Comparison of ENCODE assay signal across 1 fruit fly cellular context in the genomic region with DNA sequence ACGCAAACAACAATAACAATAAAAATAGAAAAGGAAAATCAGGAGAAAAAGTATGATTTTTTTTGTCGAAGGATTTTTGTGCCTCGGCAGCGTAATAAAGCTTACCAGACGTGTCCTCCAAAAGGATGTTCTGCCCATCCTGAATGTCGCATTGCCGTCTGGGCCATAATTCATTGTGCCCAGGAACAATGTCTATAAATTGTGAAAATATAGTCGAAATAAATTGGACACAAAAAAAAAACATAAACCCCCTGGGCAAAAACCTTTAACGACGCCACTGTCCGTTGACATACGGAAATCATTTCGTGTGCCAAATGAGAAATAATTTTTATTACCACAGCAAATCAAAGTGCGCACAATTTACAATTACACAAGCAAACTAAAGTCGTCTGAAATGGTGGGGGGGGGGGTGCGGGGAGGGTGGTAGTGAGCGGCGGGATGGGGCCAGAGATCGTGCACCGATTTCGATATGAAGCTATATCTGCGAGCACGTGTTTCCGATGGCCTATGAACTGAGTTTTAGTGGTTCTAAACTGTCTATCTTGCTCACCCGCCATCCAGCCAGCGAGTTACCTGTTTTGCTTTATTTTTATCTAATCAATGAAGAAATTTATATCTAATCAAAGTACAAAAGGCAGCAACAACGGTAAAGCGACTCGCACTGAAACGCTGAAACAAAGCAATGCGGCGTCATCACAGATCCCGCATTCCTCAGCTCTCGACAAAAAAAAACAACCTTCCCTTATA.
TF ChIP-seq lines count a peak whose summit lies in the region.

No protein-coding gene starts in this region.

TF ChIP-seq in whole organism, embryonic, 481 proteins besides CTCF, POLR2A, EP300 and RAD21 (continued from another document and continues in another):
- TF ChIP-seq CG4730 (GFP tag; IDR thresholded peaks at IDR 0.05; lab: Robert Waterston, UW), result peak; percentile 34; the same call in 1 of the 2 replicates
- peak; percentile 20; the same call in 1 of the 2 replicates for TF ChIP-seq CG17328 (GFP tag; IDR thresholded peaks at IDR 0.05; lab: Robert Waterston, UW)
- no peak for TF ChIP-seq Mad (GFP tag; optimal IDR thresholded peaks at IDR 0.05; lab: Kevin White, UChicago)
- TF ChIP-seq ttk (GFP tag; IDR thresholded peaks at IDR 0.05; lab: Robert Waterston, UW), result 0 out of 2 replicates have a peak, but pooled peaks have one; percentile 11
- TF ChIP-seq her (GFP tag; optimal IDR thresholded peaks at IDR 0.05; lab: Kevin White, UChicago), result peak; percentile 65
- TF ChIP-seq gsb (GFP tag; IDR thresholded peaks at IDR 0.05; lab: Robert Waterston, UW), result no peak
- TF ChIP-seq Dll (GFP tag; IDR thresholded peaks at IDR 0.05; lab: Robert Waterston, UW; ENCODE audit: partially characterized antibody), result no peak
- TF ChIP-seq CG2129 (GFP tag; IDR thresholded peaks at IDR 0.05; lab: Robert Waterston, UW; ENCODE audit: partially characterized antibody), result no peak
- no peak for TF ChIP-seq Elba2 (GFP tag; optimal IDR thresholded peaks at IDR 0.05; lab: Kevin White, UChicago)
- TF ChIP-seq exex (tag; optimal IDR thresholded peaks at IDR 0.05; lab: Kevin White, UChicago), result peak; percentile 67
- TF ChIP-seq ftz-f1 (GFP tag; optimal IDR thresholded peaks at IDR 0.05; lab: Kevin White, UChicago), result no peak
- TF ChIP-seq CG12071 (GFP tag; optimal IDR thresholded peaks at IDR 0.05; lab: Kevin White, UChicago), result no peak
- no peak for TF ChIP-seq Neu2 (GFP tag; optimal IDR thresholded peaks at IDR 0.05; lab: Kevin White, UChicago; ENCODE audit: borderline replicate concordance)
- no peak for TF ChIP-seq pnt (GFP tag; optimal IDR thresholded peaks at IDR 0.05; lab: Kevin White, UChicago)
- no peak for TF ChIP-seq gcm (GFP tag; optimal IDR thresholded peaks at IDR 0.05; lab: Kevin White, UChicago)
- TF ChIP-seq az2 (GFP tag; optimal IDR thresholded peaks at IDR 0.05; lab: Kevin White, UChicago), result no peak
- TF ChIP-seq Adf1 (GFP tag; IDR thresholded peaks at IDR 0.05; lab: Robert Waterston, UW), result no peak; the same call in 1 of the 2 replicates
- peak; percentile 56 for TF ChIP-seq CG12155 (GFP tag; optimal IDR thresholded peaks at IDR 0.05; lab: Kevin White, UChicago)
- 0 out of 3 replicates have a peak, but pooled peaks have one; percentile 26 for TF ChIP-seq z (GFP tag; IDR thresholded peaks at IDR 0.05; lab: Robert Waterston, UW)
- TF ChIP-seq crol (GFP tag; IDR thresholded peaks at IDR 0.05; lab: Robert Waterston, UW), result peak; percentile 82
- peak; percentile 31 for TF ChIP-seq CG30403 (GFP tag; optimal IDR thresholded peaks at IDR 0.05; lab: Kevin White, UChicago)
- TF ChIP-seq Hey (tag; optimal IDR thresholded peaks at IDR 0.05; lab: Kevin White, UChicago), result peak; percentile 3
- no peak for TF ChIP-seq CG7987 (GFP tag; optimal IDR thresholded peaks at IDR 0.05; lab: Kevin White, UChicago)
- peak; percentile 27 for TF ChIP-seq unpg (GFP tag; optimal IDR thresholded peaks at IDR 0.05; lab: Kevin White, UChicago)
- TF ChIP-seq otp (GFP tag; IDR thresholded peaks at IDR 0.05; lab: Robert Waterston, UW), result no peak
- peak; percentile 15 for TF ChIP-seq dmrt99B (tag; optimal IDR thresholded peaks at IDR 0.05; lab: Kevin White, UChicago)
- no peak for TF ChIP-seq tio (GFP tag; optimal IDR thresholded peaks at IDR 0.05; lab: Kevin White, UChicago)
- peak; percentile 74 for TF ChIP-seq gro (GFP tag; optimal IDR thresholded peaks at IDR 0.05; lab: Kevin White, UChicago)
- no peak for TF ChIP-seq cg (GFP tag; optimal IDR thresholded peaks at IDR 0.05; lab: Kevin White, UChicago)
- TF ChIP-seq ro (GFP tag; IDR thresholded peaks at IDR 0.05; lab: Robert Waterston, UW), result no peak
- TF ChIP-seq Fer1 (GFP tag; optimal IDR thresholded peaks at IDR 0.05; lab: Kevin White, UChicago), result peak; percentile 53
- no peak for TF ChIP-seq crc (GFP tag; optimal IDR thresholded peaks at IDR 0.05; lab: Kevin White, UChicago)
- peak; percentile 38; the same call in 1 of the 3 replicates for TF ChIP-seq Mrtf (GFP tag; IDR thresholded peaks at IDR 0.05; lab: Robert Waterston, UW)
- TF ChIP-seq CHES-1-like (GFP tag; optimal IDR thresholded peaks at IDR 0.05; lab: Kevin White, UChicago), result peak; percentile 58
- TF ChIP-seq NK7.1 (GFP tag; optimal IDR thresholded peaks at IDR 0.05; lab: Kevin White, UChicago), result peak; percentile 25
- no peak for TF ChIP-seq br (optimal IDR thresholded peaks at IDR 0.05; lab: Kevin White, UChicago)
- TF ChIP-seq fu2 (GFP tag; optimal IDR thresholded peaks at IDR 0.05; lab: Kevin White, UChicago), result peak; percentile 54
- TF ChIP-seq Sox100B (GFP tag; optimal IDR thresholded peaks at IDR 0.05; lab: Kevin White, UChicago), result no peak
- TF ChIP-seq Dfd (GFP tag; optimal IDR thresholded peaks at IDR 0.05; lab: Kevin White, UChicago), result no peak
- TF ChIP-seq kay (GFP tag; optimal IDR thresholded peaks at IDR 0.05; lab: Kevin White, UChicago), result no peak
- TF ChIP-seq ind (GFP tag; optimal IDR thresholded peaks at IDR 0.05; lab: Kevin White, UChicago), result peak; percentile 40
- TF ChIP-seq Atf6 (GFP tag; IDR thresholded peaks at IDR 0.05; lab: Robert Waterston, UW), result peak; percentile 60; the same call in 1 of the 2 replicates
- TF ChIP-seq Hr78 (GFP tag; optimal IDR thresholded peaks at IDR 0.05; lab: Kevin White, UChicago), result peak in 1 of 2 experiments; percentile 67
- peak; percentile 14 for TF ChIP-seq CG6683 (GFP tag; optimal IDR thresholded peaks at IDR 0.05; lab: Kevin White, UChicago)
- no peak for TF ChIP-seq CG4617 (GFP tag; optimal IDR thresholded peaks at IDR 0.05; lab: Kevin White, UChicago; ENCODE audit: borderline replicate concordance)
- TF ChIP-seq Sry-β (GFP tag; optimal IDR thresholded peaks at IDR 0.05; lab: Kevin White, UChicago), result no peak
- TF ChIP-seq CG15269 (tag; optimal IDR thresholded peaks at IDR 0.05; lab: Kevin White, UChicago), result peak; percentile 56
- no peak for TF ChIP-seq seq (GFP tag; IDR thresholded peaks at IDR 0.05; lab: Robert Waterston, UW)
- TF ChIP-seq CG4424 (GFP tag; optimal IDR thresholded peaks at IDR 0.05; lab: Kevin White, UChicago), result peak; percentile 18
- TF ChIP-seq CG17385 (GFP tag; optimal IDR thresholded peaks at IDR 0.05; lab: Kevin White, UChicago), result no peak
- TF ChIP-seq NfI (GFP tag; optimal IDR thresholded peaks at IDR 0.05; lab: Kevin White, UChicago), result peak; percentile 25
- TF ChIP-seq Mes4 (GFP tag; optimal IDR thresholded peaks at IDR 0.05; lab: Kevin White, UChicago), result no peak
- no peak for TF ChIP-seq hbn (GFP tag; IDR thresholded peaks at IDR 0.05; lab: Robert Waterston, UW; ENCODE audit: partially characterized antibody)
- TF ChIP-seq vfl (GFP tag; optimal IDR thresholded peaks at IDR 0.05; lab: Kevin White, UChicago), result peak; percentile 34
- TF ChIP-seq Aef1 (GFP tag; IDR thresholded peaks at IDR 0.05; lab: Robert Waterston, UW), result peak; percentile 19; the same call in 1 of the 3 replicates
- no peak for TF ChIP-seq mld (GFP tag; IDR thresholded peaks at IDR 0.05; lab: Robert Waterston, UW; ENCODE audit: partially characterized antibody)
- TF ChIP-seq CG1647 (GFP tag; optimal IDR thresholded peaks at IDR 0.05; lab: Kevin White, UChicago), result peak; percentile 36
- peak; percentile 26 for TF ChIP-seq CG13296 (GFP tag; optimal IDR thresholded peaks at IDR 0.05; lab: Kevin White, UChicago)
- TF ChIP-seq en (GFP tag; optimal IDR thresholded peaks at IDR 0.05; lab: Kevin White, UChicago), result peak; percentile 34
- peak; percentile 8 for TF ChIP-seq CG4820 (GFP tag; optimal IDR thresholded peaks at IDR 0.05; lab: Kevin White, UChicago)
- TF ChIP-seq gfzf (GFP tag; optimal IDR thresholded peaks at IDR 0.05; lab: Kevin White, UChicago), result no peak
- no peak for TF ChIP-seq Kr (GFP tag; optimal IDR thresholded peaks at IDR 0.05; lab: Kevin White, UChicago)
- no peak for TF ChIP-seq eyg (GFP tag; optimal IDR thresholded peaks at IDR 0.05; lab: Kevin White, UChicago)
- TF ChIP-seq CG11504 (tag; optimal IDR thresholded peaks at IDR 0.05; lab: Kevin White, UChicago), result peak; percentile 41
- TF ChIP-seq row (GFP tag; IDR thresholded peaks at IDR 0.05; lab: Robert Waterston, UW), result peak; percentile 56
- peak; percentile 60 for TF ChIP-seq luna (GFP tag; optimal IDR thresholded peaks at IDR 0.05; lab: Kevin White, UChicago)
- no peak for TF ChIP-seq kni (GFP tag; optimal IDR thresholded peaks at IDR 0.05; lab: Kevin White, UChicago)
- no peak for TF ChIP-seq ems (GFP tag; optimal IDR thresholded peaks at IDR 0.05; lab: Kevin White, UChicago)
- no peak for TF ChIP-seq tll (GFP tag; optimal IDR thresholded peaks at IDR 0.05; lab: Kevin White, UChicago)
- TF ChIP-seq Ets97D (GFP tag; optimal IDR thresholded peaks at IDR 0.05; lab: Kevin White, UChicago), result no peak
- TF ChIP-seq ase (GFP tag; IDR thresholded peaks at IDR 0.05; lab: Robert Waterston, UW), result no peak
- TF ChIP-seq bcd (GFP tag; optimal IDR thresholded peaks at IDR 0.05; lab: Kevin White, UChicago), result peak; percentile 26
- TF ChIP-seq dm (GFP tag; optimal IDR thresholded peaks at IDR 0.05; lab: Kevin White, UChicago), result no peak
- peak; percentile 23 for TF ChIP-seq Atf-2 (GFP tag; optimal IDR thresholded peaks at IDR 0.05; lab: Kevin White, UChicago)
- TF ChIP-seq Six4 (GFP tag; optimal IDR thresholded peaks at IDR 0.05; lab: Kevin White, UChicago), result no peak
- no peak for TF ChIP-seq zen2 (GFP tag; IDR thresholded peaks at IDR 0.05; lab: Robert Waterston, UW; ENCODE audit: partially characterized antibody)
- TF ChIP-seq CG9609 (GFP tag; optimal IDR thresholded peaks at IDR 0.05; lab: Kevin White, UChicago), result peak; percentile 14
- no peak for TF ChIP-seq Oli (tag; optimal IDR thresholded peaks at IDR 0.05; lab: Kevin White, UChicago)
- TF ChIP-seq chinmo (GFP tag; IDR thresholded peaks at IDR 0.05; lab: Robert Waterston, UW; ENCODE audit: partially characterized antibody), result 0 out of 4 replicates have a peak, but pooled peaks have one; percentile 41
- no peak for TF ChIP-seq Usf (GFP tag; optimal IDR thresholded peaks at IDR 0.05; lab: Kevin White, UChicago)
- peak; percentile 64 for TF ChIP-seq CG32532 (GFP tag; IDR thresholded peaks at IDR 0.05; lab: Robert Waterston, UW)
- TF ChIP-seq gt (GFP tag; IDR thresholded peaks at IDR 0.05; lab: Robert Waterston, UW), result no peak
- TF ChIP-seq Fer3 (tag; optimal IDR thresholded peaks at IDR 0.05; lab: Kevin White, UChicago), result peak; percentile 50
- peak; percentile 17 for TF ChIP-seq mirr (GFP tag; optimal IDR thresholded peaks at IDR 0.05; lab: Kevin White, UChicago)
- TF ChIP-seq Vsx1 (GFP tag; optimal IDR thresholded peaks at IDR 0.05; lab: Kevin White, UChicago), result no peak
- TF ChIP-seq CG15011 (GFP tag; optimal IDR thresholded peaks at IDR 0.05; lab: Kevin White, UChicago), result peak; percentile 43
- TF ChIP-seq CG6654 (GFP tag; optimal IDR thresholded peaks at IDR 0.05; lab: Kevin White, UChicago), result no peak
- no peak for TF ChIP-seq Sry-δ (GFP tag; optimal IDR thresholded peaks at IDR 0.05; lab: Kevin White, UChicago)
- TF ChIP-seq pho (GFP tag; optimal IDR thresholded peaks at IDR 0.05; lab: Kevin White, UChicago), result peak; percentile 34
- TF ChIP-seq CG12942 (GFP tag; optimal IDR thresholded peaks at IDR 0.05; lab: Kevin White, UChicago), result no peak
- TF ChIP-seq CG10366 (GFP tag; IDR thresholded peaks at IDR 0.05; lab: Robert Waterston, UW), result peak; percentile 16; the same call in 1 of the 2 replicates
- TF ChIP-seq CG3995 (GFP tag; optimal IDR thresholded peaks at IDR 0.05; lab: Kevin White, UChicago), result peak; percentile 12
- peak; percentile 55; the same call in 1 of the 2 replicates for TF ChIP-seq CG14014 (GFP tag; IDR thresholded peaks at IDR 0.05; lab: Robert Waterston, UW)
- TF ChIP-seq twi (tag; optimal IDR thresholded peaks at IDR 0.05; lab: Kevin White, UChicago), result no peak
- TF ChIP-seq CG6813 (GFP tag; optimal IDR thresholded peaks at IDR 0.05; lab: Kevin White, UChicago), result peak; percentile 2
- no peak for TF ChIP-seq dmrt11E (tag; optimal IDR thresholded peaks at IDR 0.05; lab: Kevin White, UChicago)
- TF ChIP-seq toy (GFP tag; IDR thresholded peaks at IDR 0.05; lab: Robert Waterston, UW), result no peak
- no peak; the same call in 1 of the 2 replicates for TF ChIP-seq CG9215 (GFP tag; IDR thresholded peaks at IDR 0.05; lab: Robert Waterston, UW)
- TF ChIP-seq caup (GFP tag; optimal IDR thresholded peaks at IDR 0.05; lab: Kevin White, UChicago; ENCODE audit: severe bottlenecking), result peak; percentile 14
- no peak for TF ChIP-seq Awh (GFP tag; IDR thresholded peaks at IDR 0.05; lab: Robert Waterston, UW)
- TF ChIP-seq CG3838 (GFP tag; optimal IDR thresholded peaks at IDR 0.05; lab: Kevin White, UChicago), result no peak
- TF ChIP-seq Bgb (GFP tag; IDR thresholded peaks at IDR 0.05; lab: Robert Waterston, UW; ENCODE audit: partially characterized antibody), result no peak
- no peak for TF ChIP-seq dan (GFP tag; IDR thresholded peaks at IDR 0.05; lab: Robert Waterston, UW)
- no peak for TF ChIP-seq CG4404 (GFP tag; IDR thresholded peaks at IDR 0.05; lab: Robert Waterston, UW)
- no peak for TF ChIP-seq hb (GFP tag; IDR thresholded peaks at IDR 0.05; lab: Robert Waterston, UW; ENCODE audit: partially characterized antibody)
- no peak for TF ChIP-seq CG10959 (GFP tag; IDR thresholded peaks at IDR 0.05; lab: Robert Waterston, UW)
- no peak for TF ChIP-seq CG3726 (GFP tag; IDR thresholded peaks at IDR 0.05; lab: Robert Waterston, UW)
- no peak for TF ChIP-seq fru (optimal IDR thresholded peaks at IDR 0.05; lab: Kevin White, UChicago)
- no peak for TF ChIP-seq CG6254 (GFP tag; optimal IDR thresholded peaks at IDR 0.05; lab: Kevin White, UChicago)
- no peak for TF ChIP-seq Poxn (GFP tag; IDR thresholded peaks at IDR 0.05; lab: Robert Waterston, UW)
- no peak for TF ChIP-seq HLH4C (GFP tag; IDR thresholded peaks at IDR 0.05; lab: Robert Waterston, UW; ENCODE audit: partially characterized antibody)
- peak; percentile 46 for TF ChIP-seq gem (tag; optimal IDR thresholded peaks at IDR 0.05; lab: Kevin White, UChicago)
- TF ChIP-seq sc (optimal IDR thresholded peaks at IDR 0.05; lab: Kevin White, UChicago), result no peak
- no peak for TF ChIP-seq sc (GFP tag; optimal IDR thresholded peaks at IDR 0.05; lab: Kevin White, UChicago)
- TF ChIP-seq Sox102F (GFP tag; optimal IDR thresholded peaks at IDR 0.05; lab: Kevin White, UChicago), result peak; percentile 7
- TF ChIP-seq Optix (GFP tag; IDR thresholded peaks at IDR 0.05; lab: Robert Waterston, UW), result no peak
- no peak for TF ChIP-seq sna (GFP tag; IDR thresholded peaks at IDR 0.05; lab: Robert Waterston, UW; ENCODE audit: partially characterized antibody)
- no peak for TF ChIP-seq tup (GFP tag; optimal IDR thresholded peaks at IDR 0.05; lab: Kevin White, UChicago)
- TF ChIP-seq Med (GFP tag; lab: Kevin White, UChicago), result peak; percentile 79
- TF ChIP-seq Pdp1 (GFP tag; optimal IDR thresholded peaks at IDR 0.05; lab: Kevin White, UChicago), result peak; percentile 30 to 34
- no peak for TF ChIP-seq pfk (GFP tag; optimal IDR thresholded peaks at IDR 0.05; lab: Kevin White, UChicago)
- TF ChIP-seq CG11398 (GFP tag; optimal IDR thresholded peaks at IDR 0.05; lab: Kevin White, UChicago), result no peak
